Worm (Caenorhabditis elegans) whole organism, dauer: ENCODE results near the gene C35A11.2.

Experiments
- unc-62 ChIP-seq: sonication (generic microtip); optimal IDR thresholded peaks from 2 replicates; lab custom pipeline; 2017; ENCODE audit warnings: missing biosample characterization, missing genetic modification reagents, missing genetic modification characterization

The C35A11.2 gene

DNA sequence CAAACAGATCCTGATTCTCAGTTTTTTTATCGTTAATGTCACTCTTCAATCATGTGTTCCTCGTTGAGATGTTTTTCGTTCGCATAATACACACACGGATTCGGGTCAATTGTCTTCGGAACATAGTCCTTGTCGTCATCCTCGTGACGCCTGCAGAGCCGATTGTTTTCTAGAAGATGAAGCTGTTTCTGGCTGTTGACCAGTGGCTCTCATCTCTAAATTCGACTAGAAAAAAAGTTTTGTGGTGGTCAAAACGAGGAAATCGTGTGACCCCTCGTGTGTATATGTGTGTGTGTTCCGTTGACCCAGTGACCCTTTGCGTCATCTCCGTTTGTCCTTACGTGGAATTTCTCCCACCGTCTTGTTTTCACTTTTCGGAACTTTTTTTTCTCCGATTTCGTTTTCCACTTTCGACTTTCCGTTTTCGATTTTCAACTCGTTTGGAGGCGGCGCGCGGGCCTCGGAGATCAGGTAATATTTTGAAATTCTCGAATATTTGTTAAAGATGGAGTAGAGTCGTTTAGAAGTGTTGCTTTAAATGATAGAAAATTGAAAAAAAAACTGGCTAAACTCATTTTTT is at the start of gene C35A11.2:
Gene C35A11.2, plus strand, starts transcription at position 386 of the 580 bp plus-strand sequence.
- no peak for TF ChIP-seq unc-62 (GFP tag; lab: Kevin White, UChicago)

DNA sequence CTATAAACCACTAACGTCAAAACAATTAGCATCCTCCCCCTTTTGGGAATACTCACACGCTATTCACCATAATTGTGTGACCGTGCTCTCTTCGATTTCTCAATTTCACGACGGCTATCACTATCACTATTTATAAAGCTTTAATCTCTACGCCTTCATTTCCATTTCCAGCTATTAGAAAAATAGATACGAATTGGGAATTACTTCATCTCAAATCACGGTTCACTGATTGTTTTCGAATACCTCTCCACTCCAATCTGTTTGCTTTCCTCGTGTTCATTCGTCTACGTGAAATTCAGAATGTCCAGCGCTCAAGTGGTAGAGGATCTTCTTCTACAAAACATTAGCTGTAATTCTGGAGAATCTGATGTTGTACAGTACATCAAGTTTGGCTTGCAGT is 49.2 kb upstream of the C35A11.2 start, which contains the start of gene srg-29:
Gene srg-29, plus strand, starts transcription at position 301 of the 400 bp plus-strand sequence.
- no peak for TF ChIP-seq unc-62 (GFP tag; lab: Kevin White, UChicago)

DNA sequence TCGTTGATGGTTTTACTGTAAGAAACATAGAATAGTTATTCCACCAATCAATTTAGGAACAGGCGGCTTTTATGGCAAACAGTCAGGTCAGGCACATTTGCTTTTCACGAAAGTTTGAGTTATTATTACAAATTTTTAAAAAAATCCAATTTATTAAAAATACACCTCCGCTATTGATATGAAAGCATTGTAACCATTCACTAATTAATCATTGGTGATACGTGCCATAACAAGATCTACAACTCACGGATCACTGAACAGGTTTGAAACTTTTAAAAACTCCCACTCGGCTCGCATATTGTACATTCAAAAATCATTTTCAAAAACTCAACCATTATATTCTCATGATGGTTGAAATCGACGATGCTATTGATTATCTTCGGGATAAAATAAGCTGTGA is 46.6 kb upstream of the C35A11.2 start, which contains the start of gene srg-27:
Gene srg-27, plus strand, starts transcription at position 301 of the 400 bp plus-strand sequence.
- no peak for TF ChIP-seq unc-62 (GFP tag; lab: Kevin White, UChicago)

DNA sequence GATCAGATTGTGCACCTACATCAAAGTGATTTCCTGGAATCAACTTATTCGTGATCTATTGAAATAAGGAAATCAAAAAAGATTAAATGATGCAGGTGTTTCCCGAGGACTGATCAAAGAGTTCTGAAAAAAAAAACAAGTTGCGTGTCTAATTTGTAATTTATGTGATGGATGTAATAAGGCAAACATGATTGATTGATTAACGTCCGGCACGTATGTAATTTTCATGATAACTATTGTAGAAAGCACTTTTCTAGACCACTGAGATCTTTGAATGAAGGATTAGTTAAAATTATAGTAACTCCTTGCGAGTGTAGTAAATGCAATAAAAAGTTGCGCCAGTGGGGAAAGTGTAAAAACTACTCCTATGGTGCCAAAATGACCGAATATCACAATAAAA is 40.7 kb upstream of the C35A11.2 start, which contains the start of gene srg-25:
Gene srg-25, minus strand, starts transcription at position 101 of the 400 bp plus-strand sequence.
- no peak for TF ChIP-seq unc-62 (GFP tag; lab: Kevin White, UChicago)

DNA sequence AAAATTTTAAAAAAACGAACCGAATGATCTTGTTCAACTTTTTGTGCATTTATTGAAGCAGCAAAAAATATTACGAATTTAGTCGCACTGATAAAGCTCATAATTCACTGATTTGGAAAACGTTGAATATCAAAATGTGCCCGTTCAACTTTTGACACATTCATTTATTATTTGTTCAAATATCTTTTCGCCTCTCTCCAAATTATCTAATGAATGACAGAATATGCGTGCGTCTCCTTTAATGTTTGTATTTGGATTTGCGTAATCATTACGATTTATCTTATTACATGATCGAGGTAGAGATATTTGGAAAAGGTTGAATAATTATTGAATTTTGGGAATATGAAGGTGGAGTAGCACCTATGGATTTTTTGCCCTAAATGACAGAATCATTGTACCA is 36.6 kb upstream of the C35A11.2 start, which contains the start of gene T09D3.3:
Gene T09D3.3, minus strand, starts transcription at position 101 of the 400 bp plus-strand sequence.
- TF ChIP-seq unc-62 (GFP tag; lab: Kevin White, UChicago), result no peak

DNA sequence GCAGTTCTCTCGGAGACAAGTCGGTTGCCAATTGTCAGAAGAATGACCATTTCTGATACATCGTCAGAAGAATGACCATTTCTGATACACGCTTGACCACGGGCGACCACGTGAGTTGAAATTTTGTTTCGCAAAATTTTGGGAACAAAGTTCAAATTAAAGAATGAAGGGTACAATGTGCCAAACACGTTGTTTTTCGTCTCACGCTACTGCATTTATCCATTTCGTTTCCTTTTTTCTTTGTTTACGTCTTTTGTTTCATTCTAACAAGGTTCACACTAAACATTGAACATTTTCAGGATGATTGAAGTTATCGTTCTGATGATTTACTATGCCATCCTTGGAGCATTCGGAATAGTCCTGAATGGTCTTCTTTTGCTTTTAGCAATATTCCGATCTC is 34.6 kb upstream of the C35A11.2 start, which contains the start of gene srd-9:
Gene srd-9, plus strand, starts transcription at position 301 of the 400 bp plus-strand sequence.
- TF ChIP-seq unc-62 (GFP tag; lab: Kevin White, UChicago), result no peak

DNA sequence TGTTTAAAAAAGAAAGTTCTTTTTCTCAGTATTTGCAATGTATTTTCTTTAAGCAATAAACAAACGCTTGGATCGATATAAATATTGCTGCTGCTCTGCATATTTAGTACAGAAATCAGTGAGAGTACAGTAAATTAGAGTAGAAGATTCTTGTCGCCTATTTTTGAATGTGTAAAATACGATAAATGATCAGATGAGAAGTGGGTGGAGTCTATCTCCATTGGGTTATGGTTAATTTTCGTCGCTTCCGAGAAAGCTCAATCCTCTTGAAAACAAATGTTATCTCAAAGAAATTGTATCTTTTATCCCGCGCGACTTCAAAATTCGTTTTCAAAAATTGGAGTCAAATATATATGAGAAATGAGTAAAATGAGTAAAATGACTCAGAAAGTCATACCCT is 27.3 kb upstream of the C35A11.2 start, which contains the start of gene nhr-216:
Gene nhr-216, minus strand, starts transcription at position 101 of the 400 bp plus-strand sequence.
- no peak for TF ChIP-seq unc-62 (GFP tag; lab: Kevin White, UChicago)

DNA sequence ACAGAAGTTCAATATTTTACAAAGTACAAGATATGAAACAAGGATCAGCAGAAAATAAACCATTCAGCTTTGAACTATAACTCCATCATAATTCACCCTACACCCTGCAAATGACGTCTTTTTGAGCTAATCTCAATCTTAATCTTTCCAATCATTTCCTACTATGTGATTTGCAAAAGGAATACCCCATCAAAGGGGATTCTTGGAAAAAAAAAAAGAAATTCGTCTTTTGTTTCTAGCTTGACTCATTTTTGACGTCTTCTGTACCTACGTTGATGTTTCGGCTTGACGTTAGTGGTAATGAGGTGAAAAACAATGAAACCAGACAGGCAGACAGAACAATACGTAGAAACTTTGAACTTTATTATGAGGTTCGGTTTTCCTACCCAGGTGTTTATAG is 23.9 kb upstream of the C35A11.2 start:
- TF ChIP-seq unc-62 (GFP tag; lab: Kevin White, UChicago), result no peak

DNA sequence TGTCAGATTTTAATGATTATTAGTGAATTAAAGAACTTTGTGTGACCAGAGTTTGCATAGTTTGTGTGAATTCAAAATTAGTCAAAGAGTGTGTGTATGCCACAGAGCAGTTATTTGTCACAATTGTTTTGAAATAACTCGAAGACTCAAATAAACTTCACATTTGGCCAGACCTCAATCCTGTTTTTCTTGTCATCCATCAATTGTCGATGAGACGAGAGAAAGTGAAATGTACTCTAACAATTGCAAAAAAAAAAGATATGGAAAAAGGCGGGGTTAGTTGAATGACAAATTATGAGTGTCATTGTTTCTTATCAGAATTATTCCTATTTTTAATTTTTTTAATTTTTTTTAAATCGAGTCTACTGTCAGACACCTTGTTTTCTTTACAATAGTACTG is 21.2 kb upstream of the C35A11.2 start, which contains the start of gene T09D3.8:
Gene T09D3.8, plus strand, starts transcription at position 301 of the 400 bp plus-strand sequence.
- TF ChIP-seq unc-62 (GFP tag; lab: Kevin White, UChicago), result no peak

DNA sequence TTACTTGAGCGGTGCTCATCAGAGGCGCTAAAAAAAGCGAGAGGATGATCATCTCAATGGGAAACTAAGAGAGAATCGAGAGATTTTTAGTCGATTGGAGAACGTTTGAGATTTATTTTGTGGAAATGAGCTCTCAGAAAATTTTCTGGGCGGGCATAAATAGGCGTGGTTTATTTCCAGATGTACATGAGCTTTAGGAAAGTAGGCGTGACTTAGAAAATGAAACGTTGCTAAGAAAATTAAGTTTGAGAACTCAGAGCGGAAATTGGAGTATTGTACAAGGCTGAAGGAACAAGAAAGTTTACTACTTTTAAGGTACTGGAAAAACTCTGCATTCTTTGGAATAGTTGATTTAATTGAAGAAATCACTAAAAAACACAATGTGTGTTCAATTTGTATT is 17.3 kb upstream of the C35A11.2 start, which contains the start of gene T09D3.9:
Gene T09D3.9, minus strand, starts transcription at position 101 of the 400 bp plus-strand sequence.
- no peak for TF ChIP-seq unc-62 (GFP tag; lab: Kevin White, UChicago)

DNA sequence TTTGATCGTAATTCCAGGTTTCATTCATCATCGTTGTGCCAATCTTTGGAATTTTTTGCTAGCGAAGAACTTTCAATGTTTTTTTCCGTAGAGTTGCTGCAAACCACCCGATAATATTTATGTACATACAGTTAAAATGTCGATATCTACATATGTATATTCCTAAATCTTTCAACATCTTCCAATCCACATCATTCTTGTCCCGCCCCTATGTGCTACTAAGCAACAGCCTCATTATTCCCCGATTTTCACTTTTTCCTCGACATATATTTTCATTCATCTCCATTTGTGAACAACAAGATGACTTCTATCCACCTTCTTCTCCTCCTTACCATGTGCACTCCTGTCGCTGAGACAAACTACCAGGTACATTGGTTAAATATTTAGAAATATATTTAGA is 14.0 kb upstream of the C35A11.2 start, which contains the start of gene C35A11.3:
Gene C35A11.3, plus strand, starts transcription at position 301 of the 400 bp plus-strand sequence.
- TF ChIP-seq unc-62 (GFP tag; lab: Kevin White, UChicago), result no peak

DNA sequence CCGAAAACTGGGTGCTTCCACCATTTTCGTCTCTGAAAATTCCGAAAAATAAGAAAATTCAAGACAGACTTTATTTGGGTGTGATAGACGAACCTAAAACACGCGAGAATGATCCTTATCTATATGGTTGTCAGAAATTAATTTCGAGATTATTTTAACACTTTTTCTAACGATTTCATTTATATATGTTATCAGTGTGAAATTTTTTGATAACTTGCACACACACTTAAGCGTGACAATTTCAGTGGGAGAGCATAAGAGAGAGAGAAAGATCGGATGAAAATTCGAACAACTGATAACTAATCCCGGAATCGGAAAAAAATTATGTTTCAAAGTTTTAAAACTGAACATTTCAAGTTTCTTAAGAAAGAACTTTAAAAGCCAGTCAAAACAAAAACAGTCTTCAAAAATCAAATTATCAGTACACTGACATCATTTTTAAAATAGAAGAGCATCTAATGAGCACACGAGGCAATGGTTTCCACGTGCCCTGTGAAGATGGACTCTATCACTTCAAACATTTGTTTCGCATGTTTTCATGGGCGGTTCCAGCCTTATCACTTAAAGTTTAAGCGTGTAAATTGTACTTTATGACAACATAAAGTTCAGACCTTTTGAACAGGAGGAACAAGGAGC is 7.0 kb downstream of the C35A11.2 start, which contains the start of gene C35A11.4:
Gene C35A11.4, minus strand, starts transcription at position 156 of the 636 bp plus-strand sequence.
- no peak for TF ChIP-seq unc-62 (GFP tag; lab: Kevin White, UChicago)

DNA sequence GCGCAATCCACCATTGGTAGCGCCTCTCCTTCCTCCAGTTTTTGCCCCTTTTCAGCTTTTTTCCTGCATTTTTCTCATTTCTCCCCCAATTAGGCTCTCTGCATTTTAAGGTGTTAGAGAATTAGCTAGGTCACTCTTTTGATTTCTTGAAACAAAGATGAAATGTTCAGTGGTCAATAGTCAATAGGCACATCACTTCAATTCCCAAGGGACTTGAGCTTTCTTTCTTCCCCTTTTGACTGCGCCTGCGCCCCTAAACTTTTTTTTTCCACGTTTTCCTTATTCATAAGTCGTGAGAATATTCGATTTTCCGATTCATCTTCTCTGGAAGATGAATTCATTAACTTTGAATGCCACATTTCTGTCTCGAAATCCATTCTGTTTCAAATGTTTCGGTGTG is 17.8 kb downstream of the C35A11.2 start:
- TF ChIP-seq unc-62 (GFP tag; lab: Kevin White, UChicago), result no peak

DNA sequence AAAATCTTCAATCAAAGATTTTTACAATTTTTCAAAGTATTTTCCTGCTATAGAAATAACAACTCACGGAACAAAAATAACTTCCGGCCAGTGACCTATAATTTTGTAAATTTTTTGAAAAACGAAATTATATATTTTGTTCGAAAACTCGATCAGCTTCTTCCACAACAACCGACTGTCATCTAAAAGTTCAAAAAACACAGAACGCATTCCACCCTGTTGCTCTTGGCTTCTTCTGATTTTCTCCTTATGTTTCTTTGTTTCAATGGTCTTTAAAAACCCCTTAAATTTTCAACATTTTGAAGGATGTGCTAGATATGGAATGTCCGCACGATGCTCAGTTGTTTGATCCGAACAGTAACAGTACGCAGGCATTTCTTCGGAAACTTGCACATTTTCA is 19.0 kb downstream of the C35A11.2 start, which contains the start of gene dmsr-7:
Gene dmsr-7, plus strand, starts transcription at position 301 of the 400 bp plus-strand sequence.
- TF ChIP-seq unc-62 (GFP tag; lab: Kevin White, UChicago), result no peak

DNA sequence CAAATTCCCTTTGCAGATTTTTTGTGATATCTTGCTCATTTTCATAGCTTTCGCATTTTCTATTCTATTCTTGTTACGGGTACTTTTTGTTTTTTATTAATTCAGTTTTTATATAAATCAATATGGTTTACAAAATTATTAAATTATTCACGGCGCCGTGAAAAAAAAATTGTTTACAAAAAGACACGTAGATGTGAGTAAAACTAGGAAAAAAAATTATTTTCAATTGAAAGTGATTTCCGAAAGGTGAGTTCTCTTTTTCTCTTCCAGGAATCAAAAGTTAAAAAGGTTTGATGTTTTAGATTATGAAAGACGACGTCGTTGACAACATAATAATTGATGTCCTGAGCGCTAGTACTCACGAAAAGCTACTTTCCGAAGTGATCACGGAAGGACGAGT is 22.1 kb downstream of the C35A11.2 start, which contains the start of gene C25A6.1:
Gene C25A6.1, plus strand, starts transcription at position 301 of the 400 bp plus-strand sequence.
- TF ChIP-seq unc-62 (GFP tag; lab: Kevin White, UChicago), result no peak

DNA sequence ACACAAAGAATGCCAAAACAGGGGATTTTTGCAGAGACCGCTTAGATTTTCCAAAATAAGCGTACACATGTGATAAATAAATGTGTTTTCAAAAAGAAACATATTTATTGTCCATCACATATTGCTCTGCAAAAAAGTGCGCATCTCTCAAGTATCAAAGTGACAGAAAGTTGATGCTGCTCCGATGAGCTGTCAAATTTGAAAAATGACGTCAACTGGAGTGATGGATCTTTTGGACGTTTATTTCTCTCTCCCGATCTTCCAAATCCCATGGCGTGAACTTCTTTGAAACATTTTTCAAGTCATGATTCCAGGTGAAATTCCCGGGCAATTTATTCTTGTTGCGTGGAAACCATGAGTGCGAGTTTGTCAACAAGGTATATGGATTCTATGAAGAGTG is 22.8 kb downstream of the C35A11.2 start:
- no peak for TF ChIP-seq unc-62 (GFP tag; lab: Kevin White, UChicago)
